Worm (Caenorhabditis elegans) whole organism, mixed stage, embryonic: ENCODE data around the gene sft-1.

Experiments
- M03D4.4 ChIP-seq: sonication (generic microtip); optimal IDR thresholded peaks from 2 replicates; lab custom pipeline; 2017; ENCODE audit warnings: mild to moderate bottlenecking, missing genetic modification characterization, missing compliant biosample characterization
- bed-3 ChIP-seq: fragments of 200-800 bp; sonication (Bioruptor generic); optimal IDR thresholded peaks from 3 replicates; lab custom pipeline; 2018; ENCODE audit warnings: mild to moderate bottlenecking, missing genetic modification characterization, moderate library complexity, missing compliant biosample characterization
- blmp-1 ChIP-seq: fragments of 150-350 bp; optimal IDR thresholded peaks from 2 replicates; lab custom pipeline; 2014; ENCODE audit warnings: missing biosample characterization, missing genetic modification characterization
- ceh-39 ChIP-seq: fragments of 150-350 bp; optimal IDR thresholded peaks from 2 replicates; lab custom pipeline; 2014; ENCODE audit warnings: missing biosample characterization, missing genetic modification characterization
- ceh-43 ChIP-seq: fragments of 200-800 bp; sonication (Bioruptor generic); optimal IDR thresholded peaks from 2 replicates; lab custom pipeline; 2018; ENCODE audit warnings: mild to moderate bottlenecking, missing genetic modification characterization, moderate library complexity, missing compliant biosample characterization
- ceh-83 ChIP-seq: fragments of 200-800 bp; sonication (Bioruptor generic); optimal IDR thresholded peaks from 2 replicates; lab custom pipeline; 2018; ENCODE audit warnings: mild to moderate bottlenecking, missing genetic modification characterization, missing compliant biosample characterization
- ces-1 ChIP-seq: fragments of 150-350 bp; optimal IDR thresholded peaks from 2 replicates; lab custom pipeline; 2014; ENCODE audit warnings: missing biosample characterization, missing genetic modification reagents, missing genetic modification characterization
- cnd-1 ChIP-seq: fragments of 200-800 bp; sonication (Bioruptor generic); optimal IDR thresholded peaks from 2 replicates; lab custom pipeline; 2018; ENCODE audit warnings: mild to moderate bottlenecking, missing genetic modification characterization, missing compliant biosample characterization
- drap-1 ChIP-seq: fragments of 200-800 bp; sonication (Bioruptor generic); optimal IDR thresholded peaks from 3 replicates; lab custom pipeline; 2018; ENCODE audit warnings: mild to moderate bottlenecking, missing genetic modification characterization, missing compliant biosample characterization
- elt-1 ChIP-seq: sonication (generic microtip); optimal IDR thresholded peaks from 2 replicates; lab custom pipeline; 2017; ENCODE audit warnings: missing genetic modification characterization, mild to moderate bottlenecking, missing compliant biosample characterization, antibody characterized with exemption, moderate library complexity, borderline replicate concordance; ENCODE audit not compliant: insufficient read depth
- elt-3 ChIP-seq: fragments of 150-350 bp; optimal IDR thresholded peaks from 2 replicates; lab custom pipeline; 2014; ENCODE audit warnings: missing biosample characterization, missing genetic modification characterization
- flh-1 ChIP-seq: fragments of 200-800 bp; sonication (Bioruptor generic); optimal IDR thresholded peaks from 2 replicates; lab custom pipeline; 2018; ENCODE audit warnings: mild to moderate bottlenecking, missing genetic modification characterization, moderate library complexity, missing compliant biosample characterization
- ham-2 ChIP-seq: fragments of 200-800 bp; sonication (Bioruptor generic); optimal IDR thresholded peaks from 2 replicates; lab custom pipeline; 2018; ENCODE audit warnings: mild to moderate bottlenecking, missing genetic modification characterization, missing compliant biosample characterization
- hlh-1 ChIP-seq: fragments of 150-350 bp; optimal IDR thresholded peaks from 2 replicates; lab custom pipeline; 2014; ENCODE audit warnings: missing biosample characterization, missing genetic modification reagents, missing genetic modification characterization
- lin-13 ChIP-seq: fragments of 150-350 bp; optimal IDR thresholded peaks from 2 replicates; lab custom pipeline; 2014; ENCODE audit warnings: missing biosample characterization, missing genetic modification characterization
- lin-32 ChIP-seq: fragments of 200-800 bp; sonication (Bioruptor generic); optimal IDR thresholded peaks from 2 replicates; lab custom pipeline; 2018; ENCODE audit warnings: mild to moderate bottlenecking, missing genetic modification characterization, missing compliant biosample characterization
- lsy-2 ChIP-seq: fragments of 150-350 bp; optimal IDR thresholded peaks from 2 replicates; lab custom pipeline; 2014; ENCODE audit warnings: missing biosample characterization, missing genetic modification characterization
- mab-5 ChIP-seq: fragments of 150-350 bp; optimal IDR thresholded peaks from 2 replicates; lab custom pipeline; 2014; ENCODE audit warnings: missing biosample characterization, missing genetic modification characterization
- mep-1 ChIP-seq: fragments of 150-350 bp; optimal IDR thresholded peaks from 2 replicates; lab custom pipeline; 2017; ENCODE audit warnings: missing biosample characterization, missing genetic modification reagents, missing genetic modification characterization, inconsistent platforms
- mls-2 ChIP-seq: sonication (generic microtip); optimal IDR thresholded peaks from 2 replicates; lab custom pipeline; 2016; ENCODE audit warnings: mild to moderate bottlenecking, missing genetic modification characterization, moderate library complexity, missing compliant biosample characterization
- nhr-12 ChIP-seq: fragments of 150-350 bp; optimal IDR thresholded peaks from 2 replicates; lab custom pipeline; 2014; ENCODE audit warnings: missing biosample characterization, missing genetic modification characterization
- nhr-2 ChIP-seq: fragments of 150-350 bp; optimal IDR thresholded peaks from 2 replicates; lab custom pipeline; 2014; ENCODE audit warnings: missing biosample characterization, missing genetic modification characterization
- nhr-237 ChIP-seq: fragments of 150-350 bp; optimal IDR thresholded peaks from 2 replicates; lab custom pipeline; 2014; ENCODE audit warnings: missing biosample characterization, missing genetic modification characterization
- nhr-28 ChIP-seq: fragments of 150-350 bp; optimal IDR thresholded peaks from 2 replicates; lab custom pipeline; 2014; ENCODE audit warnings: missing biosample characterization, missing genetic modification characterization
- nhr-76 ChIP-seq: sonication (generic microtip); optimal IDR thresholded peaks from 2 replicates; lab custom pipeline; 2017; ENCODE audit warnings: missing biosample characterization, missing genetic modification characterization
- pha-4 ChIP-seq: fragments of 150-350 bp; optimal IDR thresholded peaks from 2 replicates; lab custom pipeline; 2018; ENCODE audit warnings: missing biosample characterization, missing genetic modification reagents, missing genetic modification characterization
- sem-2 ChIP-seq: fragments of 200-800 bp; sonication (Bioruptor generic); optimal IDR thresholded peaks from 2 replicates; lab custom pipeline; 2018; ENCODE audit warnings: mild to moderate bottlenecking, missing genetic modification characterization, missing compliant biosample characterization
- snpc-4 ChIP-seq: fragments of 150-350 bp; optimal IDR thresholded peaks from 2 replicates; lab custom pipeline; 2014; ENCODE audit warnings: missing biosample characterization, missing genetic modification characterization
- sptf-1 ChIP-seq: sonication (generic microtip); optimal IDR thresholded peaks from 2 replicates; lab custom pipeline; 2017; ENCODE audit warnings: mild to moderate bottlenecking, missing genetic modification characterization, moderate library complexity, missing compliant biosample characterization
- tbx-8 ChIP-seq: fragments of 200-800 bp; sonication (Bioruptor generic); optimal IDR thresholded peaks from 2 replicates; lab custom pipeline; 2018; ENCODE audit warnings: mild to moderate bottlenecking, missing genetic modification characterization, moderate library complexity, missing compliant biosample characterization
- unc-120 ChIP-seq: sonication (generic microtip); optimal IDR thresholded peaks from 2 replicates; lab custom pipeline; 2017; ENCODE audit warnings: missing genetic modification characterization, missing compliant biosample characterization; ENCODE audit not compliant: poor library complexity, severe bottlenecking
- unc-39 ChIP-seq: fragments of 150-350 bp; optimal IDR thresholded peaks from 2 replicates; lab custom pipeline; 2014; ENCODE audit warnings: missing biosample characterization, missing genetic modification characterization
- unc-62 ChIP-seq: fragments of 150-350 bp; optimal IDR thresholded peaks from 2 replicates; lab custom pipeline; 2014; ENCODE audit warnings: missing biosample characterization, missing genetic modification reagents, missing genetic modification characterization
- zip-8 ChIP-seq: fragments of 150-350 bp; optimal IDR thresholded peaks from 2 replicates; lab custom pipeline; 2014; ENCODE audit warnings: missing biosample characterization, missing genetic modification characterization
- ztf-11 ChIP-seq: fragments of 150-350 bp; optimal IDR thresholded peaks from 2 replicates; lab custom pipeline; 2014; ENCODE audit warnings: missing biosample characterization, missing genetic modification characterization

Gene sft-1

DNA sequence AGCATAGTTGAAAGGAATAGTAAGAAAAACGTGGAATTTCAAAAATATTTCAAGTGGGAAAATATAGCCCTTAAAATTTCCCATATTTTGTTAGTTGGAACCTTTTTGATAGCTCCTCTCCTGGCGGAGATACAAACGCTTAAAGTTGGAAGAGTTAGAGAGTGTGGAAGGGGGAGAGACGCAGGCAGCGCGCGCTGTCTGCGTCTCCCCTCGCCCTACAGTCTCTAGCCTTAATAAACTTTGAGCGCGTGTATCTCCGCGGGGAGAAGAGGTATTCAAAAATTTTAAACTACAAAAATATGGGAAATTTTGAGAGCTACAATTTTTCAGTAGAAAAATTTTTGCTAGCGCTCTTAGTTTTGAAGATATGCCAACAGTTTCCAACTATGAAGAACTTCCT, 21.9 kb upstream of the sft-1 start:
- TF ChIP-seq cnd-1 (no peak), elt-1 (no peak), ham-2 (GFP tag; lab: Kevin White, UChicago) (no peak), elt-3 (tag; lab: Kevin White, UChicago) (no peak), ztf-11 (no peak), mep-1 (no peak), lsy-2 (tag; lab: Kevin White, UChicago) (no peak), unc-62 (GFP tag; lab: Kevin White, UChicago) (no peak), hlh-1 (tag; lab: Kevin White, UChicago) (no peak), pha-4 (tag; lab: Kevin White, UChicago) (no peak), nhr-76 (tag; lab: Kevin White, UChicago) (no peak), mab-5 (tag; lab: Kevin White, UChicago) (no peak), unc-120 (no peak), lin-32 (GFP tag; lab: Kevin White, UChicago) (no peak), unc-39 (tag; lab: Kevin White, UChicago) (no peak), ceh-83 (GFP tag; lab: Kevin White, UChicago) (no peak)
- TF ChIP-seq, all 35 proteins: peak for 0

DNA sequence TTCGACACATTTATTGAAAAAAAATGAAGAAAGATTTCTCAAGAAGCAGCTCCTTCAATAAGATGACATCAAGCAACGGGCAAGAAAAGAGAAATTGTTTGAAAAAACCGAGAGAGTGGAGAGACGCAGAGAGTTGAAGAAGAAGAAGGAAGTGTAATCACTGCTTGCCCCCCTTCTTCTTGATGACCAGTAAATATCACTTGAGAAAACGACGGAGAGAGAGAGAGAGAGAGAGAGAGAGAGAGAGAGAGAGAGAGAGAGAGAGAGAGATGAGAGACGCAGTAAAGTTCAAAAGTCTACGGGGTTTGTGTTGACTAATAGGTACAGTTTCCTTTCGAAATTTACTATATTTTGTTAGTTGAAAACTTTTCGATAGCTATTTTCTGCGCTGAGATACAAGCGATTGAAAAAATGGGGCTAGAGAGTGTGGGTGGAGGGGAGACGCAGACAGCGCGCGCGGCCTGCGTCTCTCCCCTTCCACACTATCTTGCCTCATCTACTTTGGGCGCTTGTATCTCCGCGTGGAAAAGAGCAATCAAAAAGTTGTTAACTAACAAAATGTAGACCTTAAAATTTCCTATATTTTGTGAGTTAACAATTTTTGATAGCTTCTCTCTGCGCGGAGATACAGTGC, 20.5 kb upstream of the sft-1 start:
- TF ChIP-seq lsy-2 (tag; lab: Kevin White, UChicago) (peak; percentile 43), nhr-237 (tag; lab: Kevin White, UChicago) (peak; percentile 7), sptf-1 (peak; percentile 2), drap-1 (GFP tag; lab: Kevin White, UChicago) (no peak)

DNA sequence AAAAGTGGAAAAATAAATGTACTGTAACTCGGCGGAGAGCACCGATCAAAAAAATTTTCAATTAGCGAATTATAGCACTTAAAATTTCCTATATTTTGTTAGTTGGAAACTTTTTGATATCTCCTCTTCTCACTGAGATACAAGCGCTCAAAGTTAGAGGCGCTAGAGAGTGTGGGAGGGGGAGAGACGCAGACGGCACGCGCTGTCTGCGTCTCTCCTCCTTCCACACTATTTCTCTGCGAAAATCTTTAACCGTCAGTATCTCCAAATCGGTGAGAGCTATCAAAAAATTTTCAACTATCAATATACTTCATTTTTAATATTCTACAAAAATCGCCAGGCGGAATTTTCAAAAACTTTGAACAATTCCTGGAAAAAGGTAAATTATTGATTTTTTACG, 19.7 kb upstream of the sft-1 start:
- TF ChIP-seq nhr-76 (tag; lab: Kevin White, UChicago) (no peak), lin-32 (GFP tag; lab: Kevin White, UChicago) (no peak), pha-4 (tag; lab: Kevin White, UChicago) (no peak), tbx-8 (GFP tag; lab: Kevin White, UChicago) (no peak), M03D4.4 (tag; lab: Kevin White, UChicago) (no peak), lin-13 (tag; lab: Kevin White, UChicago) (no peak), nhr-12 (tag; lab: Kevin White, UChicago) (no peak), ham-2 (GFP tag; lab: Kevin White, UChicago) (no peak), mep-1 (no peak), ceh-83 (GFP tag; lab: Kevin White, UChicago) (no peak), cnd-1 (no peak), elt-3 (tag; lab: Kevin White, UChicago) (no peak), nhr-2 (no peak), snpc-4 (tag; lab: Kevin White, UChicago) (no peak), mls-2 (tag; lab: Kevin White, UChicago) (no peak), nhr-28 (tag; lab: Kevin White, UChicago) (no peak), nhr-237 (tag; lab: Kevin White, UChicago) (no peak), mab-5 (tag; lab: Kevin White, UChicago) (no peak), bed-3 (GFP tag; lab: Kevin White, UChicago) (no peak)

DNA sequence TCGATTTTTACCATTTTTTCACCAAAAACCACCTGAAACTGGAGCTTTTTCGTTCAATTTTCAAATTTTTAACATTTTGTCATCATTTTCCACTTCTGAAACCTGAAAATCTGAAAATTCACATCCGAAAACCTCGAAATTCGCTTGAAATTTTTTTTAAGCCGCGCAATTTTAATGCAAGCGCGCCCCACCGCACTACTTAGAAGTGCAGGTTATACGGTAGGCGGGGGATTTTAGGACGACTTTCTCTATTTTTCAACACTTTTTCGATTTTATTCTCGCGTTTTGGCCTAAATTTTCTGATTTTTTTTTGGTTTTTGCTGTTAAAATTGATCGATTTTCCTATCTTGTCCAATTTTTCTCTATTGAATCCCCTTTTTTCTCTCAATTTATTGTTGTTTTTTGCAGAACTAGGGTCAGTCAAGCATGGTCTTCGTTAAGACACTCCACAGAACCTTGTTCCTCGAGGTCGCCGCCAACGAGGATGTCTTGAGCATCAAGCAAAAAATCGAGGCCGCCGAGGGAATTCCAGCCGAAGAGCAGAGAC, 18.5 kb upstream of the sft-1 start, which contains the start of gene ubl-1:
Gene ubl-1 (plus strand): TSS at position 402 of the 547 bp plus-strand sequence.
- no peak for TF ChIP-seq cnd-1
- no peak for TF ChIP-seq tbx-8 (GFP tag; lab: Kevin White, UChicago)
- TF ChIP-seq ces-1 = peak; percentile 62
- TF ChIP-seq mep-1 = peak; percentile 74
- TF ChIP-seq mls-2 (tag; lab: Kevin White, UChicago) = no peak
- peak; percentile 44 for TF ChIP-seq nhr-2
- peak; percentile 59 for TF ChIP-seq lin-13 (tag; lab: Kevin White, UChicago)
- TF ChIP-seq elt-1 = no peak
- TF ChIP-seq unc-120 = no peak
- no peak for TF ChIP-seq nhr-12 (tag; lab: Kevin White, UChicago)
- TF ChIP-seq flh-1 = no peak
- TF ChIP-seq snpc-4 (tag; lab: Kevin White, UChicago) = no peak
- peak; percentile 73 for TF ChIP-seq nhr-237 (tag; lab: Kevin White, UChicago)
- no peak for TF ChIP-seq elt-3 (tag; lab: Kevin White, UChicago)
- TF ChIP-seq nhr-28 (tag; lab: Kevin White, UChicago) = no peak
- TF ChIP-seq mab-5 (tag; lab: Kevin White, UChicago) = no peak
- no peak for TF ChIP-seq sem-2
- no peak for TF ChIP-seq unc-39 (tag; lab: Kevin White, UChicago)
- TF ChIP-seq nhr-76 (tag; lab: Kevin White, UChicago) = no peak
- peak; percentile 14 for TF ChIP-seq unc-62 (GFP tag; lab: Kevin White, UChicago)
- TF ChIP-seq pha-4 (tag; lab: Kevin White, UChicago) = peak; percentile 56
- no peak for TF ChIP-seq drap-1 (GFP tag; lab: Kevin White, UChicago)
- TF ChIP-seq bed-3 (GFP tag; lab: Kevin White, UChicago) = no peak
- peak; percentile 53 for TF ChIP-seq ceh-83 (GFP tag; lab: Kevin White, UChicago)
- TF ChIP-seq blmp-1 (tag; lab: Kevin White, UChicago) = peak; percentile 40
- no peak for TF ChIP-seq ztf-11
- peak; percentile 56 for TF ChIP-seq sptf-1
- peak; percentile 47 for TF ChIP-seq ceh-39 (tag; lab: Kevin White, UChicago)
- TF ChIP-seq hlh-1 (tag; lab: Kevin White, UChicago) = peak; percentile 12
- TF ChIP-seq ham-2 (GFP tag; lab: Kevin White, UChicago) = peak; percentile 14
- no peak for TF ChIP-seq M03D4.4 (tag; lab: Kevin White, UChicago)
- TF ChIP-seq ceh-43 (GFP tag; lab: Kevin White, UChicago) = no peak
- peak; percentile 2 for TF ChIP-seq zip-8 (tag; lab: Kevin White, UChicago)
- no peak for TF ChIP-seq lin-32 (GFP tag; lab: Kevin White, UChicago)
- TF ChIP-seq lsy-2 (tag; lab: Kevin White, UChicago) = peak; percentile 96
